Worm (Caenorhabditis elegans) whole organism, late embryonic: ENCODE results near the gene npp-1.

Experiments
- C38D4.7 ChIP-seq: fragments of 200-800 bp; sonication (Bioruptor generic); optimal IDR thresholded peaks from 2 replicates; lab custom pipeline; 2018; ENCODE audit warnings: mild to moderate bottlenecking, missing genetic modification characterization, moderate library complexity, missing compliant biosample characterization
- che-1 ChIP-seq: sonication (generic microtip); optimal IDR thresholded peaks from 2 replicates; lab custom pipeline; 2016; ENCODE audit warnings: mild to moderate bottlenecking, missing genetic modification characterization, missing compliant biosample characterization
- nhr-232 ChIP-seq: sonication (generic microtip); optimal IDR thresholded peaks from 2 replicates; lab custom pipeline; 2016; ENCODE audit warnings: missing genetic modification characterization, missing compliant biosample characterization
- pha-4 ChIP-seq: fragments of 150-350 bp; optimal IDR thresholded peaks from 2 replicates; lab custom pipeline; 2018; ENCODE audit warnings: missing biosample characterization, missing genetic modification reagents, missing genetic modification characterization
- rnt-1 ChIP-seq: sonication (generic microtip); optimal IDR thresholded peaks from 2 replicates; lab custom pipeline; 2016; ENCODE audit warnings: missing genetic modification characterization, missing compliant biosample characterization
- unc-86 ChIP-seq: sonication (generic microtip); optimal IDR thresholded peaks from 2 replicates; lab custom pipeline; 2016; ENCODE audit warnings: missing genetic modification characterization, missing compliant biosample characterization

DNA sequence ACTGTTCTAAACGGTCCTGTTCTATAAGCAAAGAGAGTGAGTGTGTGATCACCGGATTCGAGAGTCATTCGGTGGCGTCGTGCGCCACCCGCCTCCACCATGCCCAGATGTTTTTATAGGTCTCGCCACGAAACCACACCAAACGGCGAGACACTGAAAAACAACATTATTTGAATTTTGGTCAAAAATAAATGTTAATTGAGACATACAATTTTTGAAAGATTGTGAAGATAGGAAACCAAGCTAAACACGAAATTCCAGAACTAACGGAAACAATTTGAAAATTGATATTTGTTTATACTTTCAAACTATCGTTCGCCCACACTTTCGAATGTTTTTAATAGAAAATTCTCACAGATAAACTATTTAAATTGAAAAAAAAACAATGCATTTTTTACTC, 33.8 kb upstream of the npp-1 start, which contains the start of gene catp-6:
- TF ChIP-seq unc-86 (tag; lab: Kevin White, UChicago) (no peak), C38D4.7 (no peak), pha-4 (no peak), che-1 (tag; lab: Kevin White, UChicago) (no peak), rnt-1 (tag; lab: Kevin White, UChicago) (no peak), nhr-232 (no peak)
